Worm (Caenorhabditis elegans) whole organism, early embryonic: Measurements from ENCODE around the gene taf-11.3.

ENCODE experiments used
- F13C5.2 ChIP-seq: sonication (generic microtip); optimal IDR thresholded peaks from 2 replicates; lab custom pipeline; 2017; ENCODE audit warnings: mild to moderate bottlenecking, missing genetic modification characterization, inconsistent platforms, missing compliant biosample characterization
- aly-1 ChIP-seq: sonication (generic microtip); optimal IDR thresholded peaks from 2 replicates; lab custom pipeline; 2016; ENCODE audit warnings: missing genetic modification characterization, missing compliant biosample characterization
- ama-1 ChIP-seq: fragments of 150-350 bp; optimal IDR thresholded peaks from 2 replicates; lab custom pipeline; 2014
- scrt-1 ChIP-seq: fragments of 200-800 bp; sonication (Bioruptor generic); IDR thresholded peaks from 2 replicates; pipeline ENCODE4 v1.3.6; 2022; ENCODE audit warnings: missing genetic modification characterization, missing compliant biosample characterization
- tbx-11 ChIP-seq: fragments of 200-800 bp; sonication (Bioruptor generic); IDR thresholded peaks from 2 replicates; pipeline ENCODE4 v1.3.6; 2022; ENCODE audit warnings: missing genetic modification characterization, missing compliant biosample characterization

DNA sequence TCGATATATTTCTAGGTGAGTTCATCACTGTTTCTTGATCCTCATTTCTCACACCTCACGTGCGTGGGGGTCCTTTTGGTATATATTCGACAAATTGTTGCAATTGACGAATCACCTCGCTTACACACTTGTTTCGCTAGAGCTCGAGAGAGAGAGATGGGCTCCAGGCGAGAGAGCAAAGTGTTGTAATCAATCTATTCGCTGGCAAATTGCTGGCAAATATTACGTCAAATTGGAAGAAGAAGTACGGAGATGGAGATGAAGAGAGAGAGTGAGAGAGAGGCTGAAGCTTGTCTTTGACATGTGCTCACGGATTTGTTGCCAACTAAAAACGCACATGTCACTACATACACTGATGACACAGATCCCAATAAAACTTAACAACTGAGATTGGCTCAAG, 20.9 kb upstream of the taf-11.3 start:
- no peak for TF ChIP-seq ama-1
- TF ChIP-seq scrt-1 = no peak
- no peak for TF ChIP-seq aly-1 (tag; lab: Kevin White, UChicago)
- TF ChIP-seq F13C5.2 (tag; lab: Kevin White, UChicago) = no peak
- TF ChIP-seq tbx-11 (GFP tag; lab: Robert Waterston, UW) = no peak
